Worm (Caenorhabditis elegans): Measurements from ENCODE around the gene B0035.21.

- no peak for TF ChIP-seq ama-1 (optimal IDR thresholded peaks at IDR 0.05)
- no peak for TF ChIP-seq tra-4 (tag; optimal IDR thresholded peaks at IDR 0.05)
- no peak for TF ChIP-seq flt-1 (GFP tag; IDR thresholded peaks at IDR 0.05)
- TF ChIP-seq scrt-1 (GFP tag; IDR thresholded peaks at IDR 0.05) = no peak
- TF ChIP-seq tbx-11 (GFP tag; IDR thresholded peaks at IDR 0.05) = no peak
- TF ChIP-seq tbx-37 (GFP tag; conservative IDR thresholded peaks at IDR 0.05) = no peak
Observed at ce11 chrIV:11371645-11372044, 44.6 kb downstream of the B0035.21 start, which contains the start of gene sec-31.

All from whole organism, early embryonic.